Worm (Caenorhabditis elegans): ENCODE results near the gene btb-7.

- no peak for TF ChIP-seq jun-1 (tag; optimal IDR thresholded peaks at IDR 0.05)
- TF ChIP-seq ces-1 (GFP tag; optimal IDR thresholded peaks at IDR 0.05) = no peak
- TF ChIP-seq swsn-7 (tag; optimal IDR thresholded peaks at IDR 0.05) = no peak
- no peak for TF ChIP-seq mef-2 (tag; optimal IDR thresholded peaks at IDR 0.05)
- no peak for TF ChIP-seq unc-62 (GFP tag; optimal IDR thresholded peaks at IDR 0.05)
- TF ChIP-seq mdl-1 (tag; optimal IDR thresholded peaks at IDR 0.05) = no peak
- no peak for TF ChIP-seq dsc-1 (tag; optimal IDR thresholded peaks at IDR 0.05)
- no peak for TF ChIP-seq grh-1 (GFP tag; IDR thresholded peaks at IDR 0.05)
- TF ChIP-seq zag-1 (tag; optimal IDR thresholded peaks at IDR 0.05) = no peak
- no peak for TF ChIP-seq ama-1 (optimal IDR thresholded peaks at IDR 0.05)
- TF ChIP-seq F16B12.6 (tag; optimal IDR thresholded peaks at IDR 0.05) = no peak
- TF ChIP-seq hpl-2 (GFP tag; optimal IDR thresholded peaks at IDR 0.05) = no peak
- TF ChIP-seq lin-14 (GFP tag; optimal IDR thresholded peaks at IDR 0.05) = no peak
Observed at ce11 chrII:1759602-1760001, 46.6 kb downstream of the btb-7 start, which contains the start of gene F36H5.18.

Measured in whole organism, L1 larva.